Fruit fly (Drosophila melanogaster): ENCODE results near the gene pn.

The pn gene

dm6 chrX:2134226-2134880 lies 46.7 kb upstream of the pn start (continued):
- TF ChIP-seq Abd-B (GFP tag; optimal IDR thresholded peaks at IDR 0.05), result peak; percentile 45
- peak; percentile 44; the same call in 1 of the 2 replicates for TF ChIP-seq danr (GFP tag; IDR thresholded peaks at IDR 0.05)
- peak; percentile 61 for TF ChIP-seq mam (GFP tag; optimal IDR thresholded peaks at IDR 0.05)
- peak; percentile 62 for TF ChIP-seq pum (GFP tag; optimal IDR thresholded peaks at IDR 0.05)
- TF ChIP-seq CG3838 (GFP tag; optimal IDR thresholded peaks at IDR 0.05), result no peak
- TF ChIP-seq dmrt99B (tag; optimal IDR thresholded peaks at IDR 0.05), result peak; percentile 84
- TF ChIP-seq dan (GFP tag; IDR thresholded peaks at IDR 0.05), result 0 out of 2 replicates have a peak, but pooled peaks have one; percentile 28
- peak; percentile 24; the same call in 1 of the 4 replicates for TF ChIP-seq Gug (GFP tag; IDR thresholded peaks at IDR 0.05)
- no peak for TF ChIP-seq Stat92E (GFP tag; optimal IDR thresholded peaks at IDR 0.05)
- 0 out of 3 replicates have a peak, but pooled peaks have one; percentile 23 for TF ChIP-seq gce (GFP tag; IDR thresholded peaks at IDR 0.05)
- peak; percentile 67 for TF ChIP-seq CG14710 (tag; optimal IDR thresholded peaks at IDR 0.05)
- TF ChIP-seq Sry-δ (GFP tag; optimal IDR thresholded peaks at IDR 0.05), result peak; percentile 22
- peak; percentile 50 for TF ChIP-seq Six4 (GFP tag; optimal IDR thresholded peaks at IDR 0.05)
- TF ChIP-seq TFAM (GFP tag; optimal IDR thresholded peaks at IDR 0.05), result no peak
- TF ChIP-seq sima (GFP tag; optimal IDR thresholded peaks at IDR 0.05), result peak; percentile 59
- no peak for TF ChIP-seq cas (GFP tag; IDR thresholded peaks at IDR 0.05)
- TF ChIP-seq pho (GFP tag; optimal IDR thresholded peaks at IDR 0.05), result peak; percentile 24
- peak; percentile 40 for TF ChIP-seq wek (GFP tag; optimal IDR thresholded peaks at IDR 0.05)
- TF ChIP-seq cg (GFP tag; optimal IDR thresholded peaks at IDR 0.05), result no peak
- TF ChIP-seq CG7987 (GFP tag; optimal IDR thresholded peaks at IDR 0.05), result no peak
- peak; percentile 37 for TF ChIP-seq odd (GFP tag; optimal IDR thresholded peaks at IDR 0.05)
- no peak for TF ChIP-seq CG4617 (GFP tag; optimal IDR thresholded peaks at IDR 0.05; ENCODE audit: borderline replicate concordance)
- TF ChIP-seq hth (optimal IDR thresholded peaks at IDR 0.05), result no peak
- TF ChIP-seq CG8924 (tag; optimal IDR thresholded peaks at IDR 0.05), result peak; percentile 76
- TF ChIP-seq vvl (GFP tag; IDR thresholded peaks at IDR 0.05), result peak; percentile 76
- no peak for TF ChIP-seq Elba2 (GFP tag; optimal IDR thresholded peaks at IDR 0.05)
- TF ChIP-seq CG7786 (GFP tag; optimal IDR thresholded peaks at IDR 0.05), result peak; percentile 18
- TF ChIP-seq vfl (GFP tag; optimal IDR thresholded peaks at IDR 0.05), result no peak
- TF ChIP-seq CG8281 (tag; optimal IDR thresholded peaks at IDR 0.05), result peak; percentile 6
- peak; percentile 71 for TF ChIP-seq Drgx (GFP tag; IDR thresholded peaks at IDR 0.05)
- TF ChIP-seq Ets97D (GFP tag; optimal IDR thresholded peaks at IDR 0.05), result no peak
- TF ChIP-seq Taf1 (GFP tag; IDR thresholded peaks at IDR 0.05), result peak; percentile 22; the same call in 1 of the 2 replicates
- no peak for TF ChIP-seq Scr (GFP tag; IDR thresholded peaks at IDR 0.05; ENCODE audit: partially characterized antibody)
- peak; percentile 74 for TF ChIP-seq stc (GFP tag; IDR thresholded peaks at IDR 0.05)
- TF ChIP-seq CG18619 (GFP tag; optimal IDR thresholded peaks at IDR 0.05), result peak; percentile 45
- TF ChIP-seq CG11398 (GFP tag; optimal IDR thresholded peaks at IDR 0.05), result peak; percentile 8
- 0 out of 2 replicates have a peak, but pooled peaks have one; percentile 60 for TF ChIP-seq CG8765 (GFP tag; IDR thresholded peaks at IDR 0.05)
- TF ChIP-seq Sox100B (GFP tag; optimal IDR thresholded peaks at IDR 0.05), result peak; percentile 48
- TF ChIP-seq Jarid2 (GFP tag; optimal IDR thresholded peaks at IDR 0.05), result no peak
- TF ChIP-seq CG2678 (tag; optimal IDR thresholded peaks at IDR 0.05), result peak; percentile 81
- TF ChIP-seq grau (tag; optimal IDR thresholded peaks at IDR 0.05), result peak; percentile 72
- TF ChIP-seq CG12769 (tag; optimal IDR thresholded peaks at IDR 0.05), result peak; percentile 75
- TF ChIP-seq Nf-YA (GFP tag; IDR thresholded peaks at IDR 0.05), result no peak
- TF ChIP-seq pan (optimal IDR thresholded peaks at IDR 0.05), result no peak
- TF ChIP-seq pan (GFP tag; optimal IDR thresholded peaks at IDR 0.05 in 1 of 2, IDR thresholded peaks at IDR 0.05 in 1 of 2), result peak in 1 of 2 experiments; percentile 72
- TF ChIP-seq CG17186 (GFP tag; optimal IDR thresholded peaks at IDR 0.05), result peak; percentile 25
- TF ChIP-seq CG15601 (tag; optimal IDR thresholded peaks at IDR 0.05), result peak; percentile 71
- TF ChIP-seq grn (GFP tag; optimal IDR thresholded peaks at IDR 0.05), result no peak
- no peak for TF ChIP-seq CG3726 (GFP tag; IDR thresholded peaks at IDR 0.05)
- TF ChIP-seq Hr3 (GFP tag; optimal IDR thresholded peaks at IDR 0.05), result peak; percentile 54
